Worm (Caenorhabditis elegans) whole organism, L3 larva: Measurements from ENCODE around the gene F35A5.1.

ENCODE experiments used
- ceh-28 ChIP-seq: fragments of 150-350 bp; optimal IDR thresholded peaks from 2 replicates; lab custom pipeline; 2014; ENCODE audit warnings: missing biosample characterization, missing genetic modification reagents, missing genetic modification characterization
- ceh-82 ChIP-seq: fragments of 150-350 bp; optimal IDR thresholded peaks from 2 replicates; lab custom pipeline; 2014; ENCODE audit warnings: missing biosample characterization, missing genetic modification characterization
- daf-12 ChIP-seq: fragments of 150-350 bp; optimal IDR thresholded peaks from 2 replicates; lab custom pipeline; 2014; ENCODE audit warnings: missing biosample characterization, missing genetic modification reagents, missing genetic modification characterization
- jun-1 ChIP-seq: fragments of 150-350 bp; optimal IDR thresholded peaks from 2 replicates; lab custom pipeline; 2014; ENCODE audit warnings: missing biosample characterization, missing genetic modification reagents, missing genetic modification characterization
- nhr-11 ChIP-seq: fragments of 150-350 bp; optimal IDR thresholded peaks from 2 replicates; lab custom pipeline; 2014; ENCODE audit warnings: missing biosample characterization, missing genetic modification characterization
- nhr-25 ChIP-seq: sonication (generic microtip); optimal IDR thresholded peaks from 2 replicates; lab custom pipeline; 2017; ENCODE audit warnings: missing biosample characterization, missing genetic modification characterization
- unc-39 ChIP-seq: sonication (generic microtip); optimal IDR thresholded peaks from 4 replicates; lab custom pipeline; 2017; ENCODE audit warnings: missing biosample characterization, missing genetic modification characterization
- unc-62 ChIP-seq: fragments of 150-350 bp; sonication (generic microtip); optimal IDR thresholded peaks from 4 replicates; lab custom pipeline; 2014; ENCODE audit warnings: missing biosample characterization, missing genetic modification reagents, missing genetic modification characterization
- ztf-11 ChIP-seq: fragments of 150-350 bp; optimal IDR thresholded peaks from 2 replicates; lab custom pipeline; 2014; ENCODE audit warnings: missing biosample characterization, missing genetic modification characterization

ce11 chrX:3829605-3830004 lies 22.3 kb downstream of the F35A5.1 start:
- no peak for TF ChIP-seq nhr-11 (tag; lab: Kevin White, UChicago)
- no peak for TF ChIP-seq unc-62
- TF ChIP-seq nhr-25 (tag; lab: Kevin White, UChicago), result no peak
- TF ChIP-seq ceh-28, result no peak
- no peak for TF ChIP-seq daf-12 (tag; lab: Kevin White, UChicago)
- TF ChIP-seq unc-39 (tag; lab: Kevin White, UChicago), result no peak
- TF ChIP-seq ztf-11 (tag; lab: Kevin White, UChicago), result no peak
- peak; percentile 81 for TF ChIP-seq jun-1 (tag; lab: Kevin White, UChicago)
- no peak for TF ChIP-seq ceh-82
